Worm (Caenorhabditis elegans) whole organism, L3 larva: ENCODE measurements around the gene dpy-17.

ENCODE experiments used
- R02D3.7 ChIP-seq: fragments of 150-350 bp; optimal IDR thresholded peaks from 2 replicates; lab custom pipeline; 2014; ENCODE audit warnings: missing biosample characterization, missing genetic modification characterization
- ZK546.5 ChIP-seq: sonication (generic microtip); optimal IDR thresholded peaks from 2 replicates; lab custom pipeline; 2017; ENCODE audit warnings: missing biosample characterization, missing genetic modification characterization
- aly-2 ChIP-seq: fragments of 150-350 bp; optimal IDR thresholded peaks from 2 replicates; lab custom pipeline; 2014; ENCODE audit warnings: missing biosample characterization, missing genetic modification characterization
- ama-1 ChIP-seq: fragments of 150-350 bp; optimal IDR thresholded peaks from 2 replicates; lab custom pipeline; 2018
- ceh-16 ChIP-seq: sonication (generic microtip); optimal IDR thresholded peaks from 2 replicates; lab custom pipeline; 2017; ENCODE audit warnings: missing biosample characterization, missing genetic modification characterization
- ceh-28 ChIP-seq: fragments of 150-350 bp; optimal IDR thresholded peaks from 2 replicates; lab custom pipeline; 2014; ENCODE audit warnings: missing biosample characterization, missing genetic modification reagents, missing genetic modification characterization
- ceh-82 ChIP-seq: fragments of 150-350 bp; optimal IDR thresholded peaks from 2 replicates; lab custom pipeline; 2014; ENCODE audit warnings: missing biosample characterization, missing genetic modification characterization
- ceh-9 ChIP-seq: sonication (generic microtip); optimal IDR thresholded peaks from 2 replicates; lab custom pipeline; 2018; ENCODE audit warnings: missing biosample characterization, missing genetic modification characterization
- daf-12 ChIP-seq: fragments of 150-350 bp; optimal IDR thresholded peaks from 2 replicates; lab custom pipeline; 2014; ENCODE audit warnings: missing biosample characterization, missing genetic modification reagents, missing genetic modification characterization
- egl-27 ChIP-seq: sonication (generic microtip); optimal IDR thresholded peaks from 4 replicates; lab custom pipeline; 2017; ENCODE audit warnings: missing biosample characterization, missing genetic modification reagents, missing genetic modification characterization
- egl-5 ChIP-seq: fragments of 150-350 bp; optimal IDR thresholded peaks from 2 replicates; lab custom pipeline; 2017; ENCODE audit warnings: missing biosample characterization, missing genetic modification reagents, missing genetic modification characterization, inconsistent platforms
- elt-1 ChIP-seq: fragments of 150-350 bp; optimal IDR thresholded peaks from 2 replicates; lab custom pipeline; 2014; ENCODE audit warnings: missing biosample characterization, missing genetic modification characterization
- elt-2 ChIP-seq: sonication (generic microtip); optimal IDR thresholded peaks from 2 replicates; lab custom pipeline; 2016; ENCODE audit warnings: missing genetic modification reagents, mild to moderate bottlenecking, missing genetic modification characterization, missing compliant biosample characterization
- elt-3 ChIP-seq, 3 experiments: fragments of 150-350 bp in 1 of 3; sonication (generic microtip) in 2 of 3; optimal IDR thresholded peaks; 2 replicates in 2 of 3; 4 replicates in 1 of 3; lab custom pipeline; 2014 to 2017; ENCODE audit warnings: missing biosample characterization in 3 of 3, missing genetic modification characterization in 3 of 3
- eor-1 ChIP-seq, 2 experiments: fragments of 150-350 bp; optimal IDR thresholded peaks; 2 replicates each; lab custom pipeline; 2014 to 2018; ENCODE audit warnings: missing biosample characterization in 2 of 2, missing genetic modification characterization in 2 of 2
- fkh-10 ChIP-seq: sonication (generic microtip); optimal IDR thresholded peaks from 2 replicates; lab custom pipeline; 2017; ENCODE audit warnings: missing biosample characterization, missing genetic modification reagents, missing genetic modification characterization
- fkh-2 ChIP-seq: fragments of 150-350 bp; optimal IDR thresholded peaks from 2 replicates; lab custom pipeline; 2014; ENCODE audit warnings: missing biosample characterization, missing genetic modification reagents, missing genetic modification characterization
- fos-1 ChIP-seq: fragments of 150-350 bp; optimal IDR thresholded peaks from 2 replicates; lab custom pipeline; 2014; ENCODE audit warnings: missing biosample characterization, missing genetic modification characterization
- hmg-11 ChIP-seq: sonication (generic microtip); optimal IDR thresholded peaks from 2 replicates; lab custom pipeline; 2016; ENCODE audit warnings: missing genetic modification characterization, missing compliant biosample characterization
- jun-1 ChIP-seq: fragments of 150-350 bp; optimal IDR thresholded peaks from 2 replicates; lab custom pipeline; 2014; ENCODE audit warnings: missing biosample characterization, missing genetic modification reagents, missing genetic modification characterization
- lin-15B ChIP-seq: fragments of 150-350 bp; optimal IDR thresholded peaks from 2 replicates; lab custom pipeline; 2014; ENCODE audit warnings: missing biosample characterization, missing genetic modification characterization
- lin-39 ChIP-seq: fragments of 150-350 bp; optimal IDR thresholded peaks from 2 replicates; lab custom pipeline; 2018; ENCODE audit warnings: missing biosample characterization, missing genetic modification reagents, missing genetic modification characterization
- lsy-12 ChIP-seq: sonication (generic microtip); optimal IDR thresholded peaks from 2 replicates; lab custom pipeline; 2016; ENCODE audit warnings: mild to moderate bottlenecking, missing genetic modification characterization, missing compliant biosample characterization
- mdl-1 ChIP-seq: fragments of 150-350 bp; optimal IDR thresholded peaks from 2 replicates; lab custom pipeline; 2014; ENCODE audit warnings: missing biosample characterization, missing genetic modification characterization
- mml-1 ChIP-seq: fragments of 150-350 bp; sonication (generic microtip); optimal IDR thresholded peaks from 3 replicates; lab custom pipeline; 2014; ENCODE audit warnings: missing biosample characterization, missing genetic modification characterization
- nfya-1 ChIP-seq: sonication (generic microtip); optimal IDR thresholded peaks from 2 replicates; lab custom pipeline; 2017; ENCODE audit warnings: missing genetic modification characterization, mild to moderate bottlenecking, missing compliant biosample characterization, antibody characterized with exemption, moderate library complexity; ENCODE audit not compliant: insufficient read depth
- nhr-11 ChIP-seq: fragments of 150-350 bp; optimal IDR thresholded peaks from 2 replicates; lab custom pipeline; 2014; ENCODE audit warnings: missing biosample characterization, missing genetic modification characterization
- nhr-12 ChIP-seq: fragments of 150-350 bp; optimal IDR thresholded peaks from 2 replicates; lab custom pipeline; 2014; ENCODE audit warnings: missing biosample characterization, missing genetic modification characterization
- nhr-23 ChIP-seq: fragments of 150-350 bp; optimal IDR thresholded peaks from 2 replicates; lab custom pipeline; 2014; ENCODE audit warnings: missing biosample characterization, missing genetic modification reagents, missing genetic modification characterization
- nhr-237 ChIP-seq: fragments of 150-350 bp; optimal IDR thresholded peaks from 2 replicates; lab custom pipeline; 2014; ENCODE audit warnings: missing biosample characterization, missing genetic modification characterization
- nhr-25 ChIP-seq: sonication (generic microtip); optimal IDR thresholded peaks from 2 replicates; lab custom pipeline; 2017; ENCODE audit warnings: missing biosample characterization, missing genetic modification characterization
- nhr-28 ChIP-seq: fragments of 150-350 bp; optimal IDR thresholded peaks from 2 replicates; lab custom pipeline; 2014; ENCODE audit warnings: missing biosample characterization, missing genetic modification characterization
- nhr-43 ChIP-seq: sonication (generic microtip); optimal IDR thresholded peaks from 2 replicates; lab custom pipeline; 2016; ENCODE audit warnings: mild to moderate bottlenecking, missing genetic modification characterization, missing compliant biosample characterization; ENCODE audit not compliant: poor library complexity, severe bottlenecking
- nhr-67 ChIP-seq: fragments of 150-350 bp; optimal IDR thresholded peaks from 2 replicates; lab custom pipeline; 2014; ENCODE audit warnings: missing biosample characterization, missing genetic modification characterization
- nhr-76 ChIP-seq: fragments of 150-350 bp; sonication (generic microtip); optimal IDR thresholded peaks from 5 replicates; lab custom pipeline; 2014; ENCODE audit warnings: missing biosample characterization, missing genetic modification characterization
- nhr-77 ChIP-seq: fragments of 150-350 bp; optimal IDR thresholded peaks from 2 replicates; lab custom pipeline; 2014; ENCODE audit warnings: missing biosample characterization, missing genetic modification characterization
- pha-4 ChIP-seq: fragments of 150-350 bp; optimal IDR thresholded peaks from 2 replicates; lab custom pipeline; 2014; ENCODE audit warnings: missing biosample characterization, missing genetic modification reagents, missing genetic modification characterization
- pqm-1 ChIP-seq: fragments of 150-350 bp; optimal IDR thresholded peaks from 2 replicates; lab custom pipeline; 2017; ENCODE audit warnings: missing biosample characterization, missing genetic modification characterization, inconsistent platforms
- sea-2 ChIP-seq: fragments of 150-350 bp; sonication (generic microtip); optimal IDR thresholded peaks from 4 replicates; lab custom pipeline; 2014; ENCODE audit warnings: missing biosample characterization, missing genetic modification reagents, missing genetic modification characterization
- skn-1 ChIP-seq: fragments of 150-350 bp; optimal IDR thresholded peaks from 2 replicates; lab custom pipeline; 2014; ENCODE audit warnings: missing biosample characterization, missing genetic modification characterization
- snpc-4 ChIP-seq: fragments of 150-350 bp; optimal IDR thresholded peaks from 2 replicates; lab custom pipeline; 2014; ENCODE audit warnings: missing biosample characterization, missing genetic modification characterization
- tbx-2 ChIP-seq: sonication (generic microtip); optimal IDR thresholded peaks from 2 replicates; lab custom pipeline; 2016; ENCODE audit warnings: mild to moderate bottlenecking, missing genetic modification characterization, missing compliant biosample characterization
- unc-39 ChIP-seq: sonication (generic microtip); optimal IDR thresholded peaks from 4 replicates; lab custom pipeline; 2017; ENCODE audit warnings: missing biosample characterization, missing genetic modification characterization
- unc-62 ChIP-seq: fragments of 150-350 bp; sonication (generic microtip); optimal IDR thresholded peaks from 4 replicates; lab custom pipeline; 2014; ENCODE audit warnings: missing biosample characterization, missing genetic modification reagents, missing genetic modification characterization
- zag-1 ChIP-seq: fragments of 150-350 bp; optimal IDR thresholded peaks from 2 replicates; lab custom pipeline; 2014; ENCODE audit warnings: missing biosample characterization, missing genetic modification characterization
- ztf-11 ChIP-seq: fragments of 150-350 bp; optimal IDR thresholded peaks from 2 replicates; lab custom pipeline; 2014; ENCODE audit warnings: missing biosample characterization, missing genetic modification characterization
- ztf-4 ChIP-seq: fragments of 150-350 bp; optimal IDR thresholded peaks from 2 replicates; lab custom pipeline; 2014; ENCODE audit warnings: missing biosample characterization, missing genetic modification characterization

dpy-17 gene

ce11 chrIII:5076569-5076968 is 30.6 kb upstream of the dpy-17 start:
- TF ChIP-seq fkh-2 (tag; lab: Kevin White, UChicago), result no peak

- TF ChIP-seq elt-2 (peak; percentile 79), fos-1 (tag; lab: Kevin White, UChicago) (no peak), mml-1 (tag; lab: Kevin White, UChicago) (no peak), egl-27 (tag; lab: Kevin White, UChicago) (no peak), unc-62 (GFP tag; lab: Kevin White, UChicago) (no peak), snpc-4 (tag; lab: Kevin White, UChicago) (peak; percentile 17), pqm-1 (tag; lab: Kevin White, UChicago) (peak; percentile 61), nhr-67 (no peak), nhr-23 (no peak), lin-39 (peak; percentile 9), ZK546.5 (tag; lab: Kevin White, UChicago) (no peak), aly-2 (tag; lab: Kevin White, UChicago) (no peak), ceh-9 (no peak), pha-4 (tag; lab: Kevin White, UChicago) (peak; percentile 74), ztf-4 (no peak), elt-1 (peak; percentile 77)
Measured at ce11 chrIII:5077150-5077814, 29.8 kb upstream of the dpy-17 start, which contains the start of gene alh-1. TSS of gene alh-1 (plus strand) at chrIII:5077764.

- peak; percentile 26 for TF ChIP-seq ama-1 (lab: Kevin White, UChicago)
- TF ChIP-seq skn-1 (tag; lab: Kevin White, UChicago), result peak; percentile 81
- TF ChIP-seq zag-1 (tag; lab: Kevin White, UChicago), result no peak
- peak; percentile 82 for TF ChIP-seq nhr-23
- TF ChIP-seq lin-15B (tag; lab: Kevin White, UChicago), result peak; percentile 6
- TF ChIP-seq nhr-77 (tag; lab: Kevin White, UChicago), result no peak
- no peak for TF ChIP-seq eor-1 (tag; optimal IDR thresholded peaks at IDR 0.05; lab: Kevin White, UChicago)
- no peak for TF ChIP-seq lin-39
- no peak for TF ChIP-seq tbx-2 (tag; lab: Kevin White, UChicago)
- TF ChIP-seq snpc-4 (tag; lab: Kevin White, UChicago), result peak; percentile 10
- TF ChIP-seq nfya-1, result peak; percentile 60
- peak in 1 of 3 experiments; percentile 8 for TF ChIP-seq elt-3 (tag; optimal IDR thresholded peaks at IDR 0.05; lab: Kevin White, UChicago)
- TF ChIP-seq nhr-76 (tag; lab: Kevin White, UChicago), result no peak
- TF ChIP-seq unc-62 (GFP tag; lab: Kevin White, UChicago), result no peak
- no peak for TF ChIP-seq nhr-25 (tag; lab: Kevin White, UChicago)
- TF ChIP-seq nhr-11 (tag; lab: Kevin White, UChicago), result peak; percentile 37
- peak; percentile 7 for TF ChIP-seq elt-1
- no peak for TF ChIP-seq ceh-9
- TF ChIP-seq fkh-10 (GFP tag; lab: Kevin White, UChicago), result no peak
- TF ChIP-seq daf-12 (tag; lab: Kevin White, UChicago), result no peak
- TF ChIP-seq ceh-82 (tag; lab: Kevin White, UChicago), result no peak
- TF ChIP-seq aly-2 (tag; lab: Kevin White, UChicago), result no peak
- TF ChIP-seq fos-1 (tag; lab: Kevin White, UChicago), result no peak
- TF ChIP-seq R02D3.7, result no peak
- TF ChIP-seq hmg-11 (tag; lab: Kevin White, UChicago), result no peak
- TF ChIP-seq mml-1 (tag; lab: Kevin White, UChicago), result no peak
- TF ChIP-seq unc-39, result no peak
- peak; percentile 99 for TF ChIP-seq pqm-1 (tag; lab: Kevin White, UChicago)
- TF ChIP-seq pha-4 (tag; lab: Kevin White, UChicago), result peak; percentile 93
- no peak for TF ChIP-seq lsy-12 (tag; lab: Kevin White, UChicago)
- no peak for TF ChIP-seq ceh-28 (tag; lab: Kevin White, UChicago)
- TF ChIP-seq mdl-1 (tag; lab: Kevin White, UChicago), result peak; percentile 43
- TF ChIP-seq ztf-11 (tag; lab: Kevin White, UChicago), result no peak
- TF ChIP-seq nhr-28 (tag; lab: Kevin White, UChicago), result no peak
- TF ChIP-seq egl-5 (tag; lab: Kevin White, UChicago), result no peak
- TF ChIP-seq ZK546.5 (tag; lab: Kevin White, UChicago), result no peak
- TF ChIP-seq ztf-4, result peak; percentile 25
- TF ChIP-seq egl-27 (tag; lab: Kevin White, UChicago), result no peak
- no peak for TF ChIP-seq fkh-2 (tag; lab: Kevin White, UChicago)
- no peak for TF ChIP-seq sea-2 (GFP tag; lab: Kevin White, UChicago)
- TF ChIP-seq jun-1 (tag; lab: Kevin White, UChicago), result peak; percentile 78
- peak; percentile 93 for TF ChIP-seq elt-2
- no peak for TF ChIP-seq ceh-16 (tag; lab: Kevin White, UChicago)
- TF ChIP-seq nhr-43 (tag; lab: Kevin White, UChicago), result peak; percentile 81
- no peak for TF ChIP-seq nhr-237 (tag; lab: Kevin White, UChicago)
- no peak for TF ChIP-seq nhr-67
- TF ChIP-seq nhr-12 (tag; lab: Kevin White, UChicago), result no peak
Measured at ce11 chrIII:5078062-5078461, 29.1 kb upstream of the dpy-17 start.
